Worm (Caenorhabditis elegans) whole organism, L4 larva: ENCODE data around the gene C50E3.13.

Experiments used
- aha-1 ChIP-seq: fragments of 150-350 bp; peaks from one replicate; lab custom pipeline; 2014; ENCODE audit warnings: missing biosample characterization, missing genetic modification characterization
- dpl-1 ChIP-seq: fragments of 150-350 bp; optimal IDR thresholded peaks from 2 replicates; lab custom pipeline; 2014; ENCODE audit warnings: missing biosample characterization, missing genetic modification reagents, missing genetic modification characterization
- lir-3 ChIP-seq: sonication (generic microtip); optimal IDR thresholded peaks from 2 replicates; lab custom pipeline; 2016; ENCODE audit warnings: mild to moderate bottlenecking, missing genetic modification characterization, missing compliant biosample characterization
- mdt-29 ChIP-seq: fragments of 200-800 bp; sonication (Bioruptor generic); IDR thresholded peaks from 2 replicates; pipeline ENCODE4 v1.3.6; 2022; ENCODE audit warnings: missing genetic modification reagents, missing genetic modification characterization, missing compliant biosample characterization
- nhr-10 ChIP-seq: fragments of 150-350 bp; optimal IDR thresholded peaks from 2 replicates; lab custom pipeline; 2014; ENCODE audit warnings: missing biosample characterization, missing genetic modification characterization
- nhr-237 ChIP-seq: sonication (generic microtip); optimal IDR thresholded peaks from 2 replicates; lab custom pipeline; 2017; ENCODE audit warnings: missing biosample characterization, missing genetic modification characterization
- pha-4 ChIP-seq, 2 experiments: fragments of 150-350 bp in 1 of 2; fragments of 200-800 bp in 1 of 2; sonication (Bioruptor generic) in 1 of 2; IDR thresholded peaks in 1 of 2; optimal IDR thresholded peaks in 1 of 2; 2 replicates each; pipeline versions ENCODE4 v1.3.6 to Lab custom; 2014 to 2022; ENCODE audit warnings: missing genetic modification characterization in 2 of 2, missing genetic modification reagents in 2 of 2, missing biosample characterization in 1 of 2, missing compliant biosample characterization in 1 of 2
- snpc-4 ChIP-seq: fragments of 150-350 bp; optimal IDR thresholded peaks from 2 replicates; lab custom pipeline; 2014; ENCODE audit warnings: missing biosample characterization, missing genetic modification characterization
- unc-39 ChIP-seq: sonication (generic microtip); optimal IDR thresholded peaks from 2 replicates; lab custom pipeline; 2017; ENCODE audit warnings: missing biosample characterization, missing genetic modification characterization
- zag-1 ChIP-seq: fragments of 150-350 bp; optimal IDR thresholded peaks from 2 replicates; lab custom pipeline; 2014; ENCODE audit warnings: missing biosample characterization, missing genetic modification characterization
- zfp-2 ChIP-seq: sonication (generic microtip); optimal IDR thresholded peaks from 2 replicates; lab custom pipeline; 2016; ENCODE audit warnings: mild to moderate bottlenecking, missing genetic modification characterization, missing compliant biosample characterization
- ztf-7 ChIP-seq: fragments of 150-350 bp; optimal IDR thresholded peaks from 2 replicates; lab custom pipeline; 2014; ENCODE audit warnings: missing biosample characterization, missing genetic modification characterization

DNA sequence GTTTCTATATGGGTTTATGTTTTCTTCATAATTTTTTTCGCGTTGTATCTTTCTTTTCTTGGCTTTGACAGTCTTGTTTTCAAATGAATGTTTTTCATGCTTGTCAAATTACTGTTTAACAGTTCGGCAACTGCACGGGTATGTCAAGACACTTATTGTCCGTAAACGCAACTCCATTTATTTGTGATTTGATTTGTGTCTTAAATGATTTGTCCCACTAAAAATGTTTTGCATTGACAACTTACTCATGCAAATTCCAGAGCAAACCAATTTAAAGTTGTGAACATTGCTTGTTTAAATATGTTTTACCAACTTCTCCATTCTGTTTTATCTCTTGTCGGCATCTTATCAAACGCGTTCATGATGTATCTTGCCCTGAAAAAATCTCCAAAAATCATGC, 7.7 kb upstream of the C50E3.13 start, which contains the start of gene srd-25:
- TF ChIP-seq nhr-237 (tag; lab: Kevin White, UChicago) (no peak), pha-4 (GFP tag; IDR thresholded peaks at IDR 0.05; lab: Robert Waterston, UW) (no peak), pha-4 (tag; optimal IDR thresholded peaks at IDR 0.05; lab: Kevin White, UChicago) (no peak), ztf-7 (tag; lab: Kevin White, UChicago) (no peak), snpc-4 (no peak), dpl-1 (GFP tag; lab: Kevin White, UChicago) (no peak), zag-1 (tag; lab: Kevin White, UChicago) (no peak), lir-3 (tag; lab: Kevin White, UChicago) (no peak), mdt-29 (no peak), zfp-2 (no peak), nhr-10 (tag; lab: Kevin White, UChicago) (no peak), unc-39 (no peak), aha-1 (tag; lab: Kevin White, UChicago) (peak; percentile 6)
